Worm (Caenorhabditis elegans) whole organism, L3 larva: ENCODE results near the gene R166.3.
A peak's percentile ranks its signal among the peaks of the same experiment; 100 is the strongest.

Source experiments
- R02D3.7 ChIP-seq: fragments of 150-350 bp; optimal IDR thresholded peaks from 2 replicates; lab custom pipeline; 2014; ENCODE audit warnings: missing biosample characterization, missing genetic modification characterization
- ZK546.5 ChIP-seq: sonication (generic microtip); optimal IDR thresholded peaks from 2 replicates; lab custom pipeline; 2017; ENCODE audit warnings: missing biosample characterization, missing genetic modification characterization
- aly-2 ChIP-seq: fragments of 150-350 bp; optimal IDR thresholded peaks from 2 replicates; lab custom pipeline; 2014; ENCODE audit warnings: missing biosample characterization, missing genetic modification characterization
- ama-1 ChIP-seq: fragments of 150-350 bp; optimal IDR thresholded peaks from 2 replicates; lab custom pipeline; 2018
- ceh-16 ChIP-seq: sonication (generic microtip); optimal IDR thresholded peaks from 2 replicates; lab custom pipeline; 2017; ENCODE audit warnings: missing biosample characterization, missing genetic modification characterization
- ceh-28 ChIP-seq: fragments of 150-350 bp; optimal IDR thresholded peaks from 2 replicates; lab custom pipeline; 2014; ENCODE audit warnings: missing biosample characterization, missing genetic modification reagents, missing genetic modification characterization
- ceh-82 ChIP-seq: fragments of 150-350 bp; optimal IDR thresholded peaks from 2 replicates; lab custom pipeline; 2014; ENCODE audit warnings: missing biosample characterization, missing genetic modification characterization
- ceh-9 ChIP-seq: sonication (generic microtip); optimal IDR thresholded peaks from 2 replicates; lab custom pipeline; 2018; ENCODE audit warnings: missing biosample characterization, missing genetic modification characterization
- daf-12 ChIP-seq: fragments of 150-350 bp; optimal IDR thresholded peaks from 2 replicates; lab custom pipeline; 2014; ENCODE audit warnings: missing biosample characterization, missing genetic modification reagents, missing genetic modification characterization
- egl-27 ChIP-seq: sonication (generic microtip); optimal IDR thresholded peaks from 4 replicates; lab custom pipeline; 2017; ENCODE audit warnings: missing biosample characterization, missing genetic modification reagents, missing genetic modification characterization
- egl-5 ChIP-seq: fragments of 150-350 bp; optimal IDR thresholded peaks from 2 replicates; lab custom pipeline; 2017; ENCODE audit warnings: missing biosample characterization, missing genetic modification reagents, missing genetic modification characterization, inconsistent platforms
- elt-1 ChIP-seq: fragments of 150-350 bp; optimal IDR thresholded peaks from 2 replicates; lab custom pipeline; 2014; ENCODE audit warnings: missing biosample characterization, missing genetic modification characterization
- elt-2 ChIP-seq: sonication (generic microtip); optimal IDR thresholded peaks from 2 replicates; lab custom pipeline; 2016; ENCODE audit warnings: missing genetic modification reagents, mild to moderate bottlenecking, missing genetic modification characterization, missing compliant biosample characterization
- elt-3 ChIP-seq, 3 experiments: fragments of 150-350 bp in 1 of 3; sonication (generic microtip) in 2 of 3; optimal IDR thresholded peaks; 2 replicates in 2 of 3; 4 replicates in 1 of 3; lab custom pipeline; 2014 to 2017; ENCODE audit warnings: missing biosample characterization in 3 of 3, missing genetic modification characterization in 3 of 3
- eor-1 ChIP-seq, 2 experiments: fragments of 150-350 bp; optimal IDR thresholded peaks; 2 replicates each; lab custom pipeline; 2014 to 2018; ENCODE audit warnings: missing biosample characterization in 2 of 2, missing genetic modification characterization in 2 of 2
- fkh-10 ChIP-seq: sonication (generic microtip); optimal IDR thresholded peaks from 2 replicates; lab custom pipeline; 2017; ENCODE audit warnings: missing biosample characterization, missing genetic modification reagents, missing genetic modification characterization
- fkh-2 ChIP-seq: fragments of 150-350 bp; optimal IDR thresholded peaks from 2 replicates; lab custom pipeline; 2014; ENCODE audit warnings: missing biosample characterization, missing genetic modification reagents, missing genetic modification characterization
- fos-1 ChIP-seq: fragments of 150-350 bp; optimal IDR thresholded peaks from 2 replicates; lab custom pipeline; 2014; ENCODE audit warnings: missing biosample characterization, missing genetic modification characterization
- hmg-11 ChIP-seq: sonication (generic microtip); optimal IDR thresholded peaks from 2 replicates; lab custom pipeline; 2016; ENCODE audit warnings: missing genetic modification characterization, missing compliant biosample characterization
- jun-1 ChIP-seq: fragments of 150-350 bp; optimal IDR thresholded peaks from 2 replicates; lab custom pipeline; 2014; ENCODE audit warnings: missing biosample characterization, missing genetic modification reagents, missing genetic modification characterization
- lin-15B ChIP-seq: fragments of 150-350 bp; optimal IDR thresholded peaks from 2 replicates; lab custom pipeline; 2014; ENCODE audit warnings: missing biosample characterization, missing genetic modification characterization
- lin-39 ChIP-seq: fragments of 150-350 bp; optimal IDR thresholded peaks from 2 replicates; lab custom pipeline; 2018; ENCODE audit warnings: missing biosample characterization, missing genetic modification reagents, missing genetic modification characterization
- lsy-12 ChIP-seq: sonication (generic microtip); optimal IDR thresholded peaks from 2 replicates; lab custom pipeline; 2016; ENCODE audit warnings: mild to moderate bottlenecking, missing genetic modification characterization, missing compliant biosample characterization
- mdl-1 ChIP-seq: fragments of 150-350 bp; optimal IDR thresholded peaks from 2 replicates; lab custom pipeline; 2014; ENCODE audit warnings: missing biosample characterization, missing genetic modification characterization
- mml-1 ChIP-seq: fragments of 150-350 bp; sonication (generic microtip); optimal IDR thresholded peaks from 3 replicates; lab custom pipeline; 2014; ENCODE audit warnings: missing biosample characterization, missing genetic modification characterization
- nfya-1 ChIP-seq: sonication (generic microtip); optimal IDR thresholded peaks from 2 replicates; lab custom pipeline; 2017; ENCODE audit warnings: missing genetic modification characterization, mild to moderate bottlenecking, missing compliant biosample characterization, antibody characterized with exemption, moderate library complexity; ENCODE audit not compliant: insufficient read depth
- nhr-11 ChIP-seq: fragments of 150-350 bp; optimal IDR thresholded peaks from 2 replicates; lab custom pipeline; 2014; ENCODE audit warnings: missing biosample characterization, missing genetic modification characterization
- nhr-12 ChIP-seq: fragments of 150-350 bp; optimal IDR thresholded peaks from 2 replicates; lab custom pipeline; 2014; ENCODE audit warnings: missing biosample characterization, missing genetic modification characterization
- nhr-23 ChIP-seq: fragments of 150-350 bp; optimal IDR thresholded peaks from 2 replicates; lab custom pipeline; 2014; ENCODE audit warnings: missing biosample characterization, missing genetic modification reagents, missing genetic modification characterization
- nhr-237 ChIP-seq: fragments of 150-350 bp; optimal IDR thresholded peaks from 2 replicates; lab custom pipeline; 2014; ENCODE audit warnings: missing biosample characterization, missing genetic modification characterization
- nhr-25 ChIP-seq: sonication (generic microtip); optimal IDR thresholded peaks from 2 replicates; lab custom pipeline; 2017; ENCODE audit warnings: missing biosample characterization, missing genetic modification characterization
- nhr-28 ChIP-seq: fragments of 150-350 bp; optimal IDR thresholded peaks from 2 replicates; lab custom pipeline; 2014; ENCODE audit warnings: missing biosample characterization, missing genetic modification characterization
- nhr-43 ChIP-seq: sonication (generic microtip); optimal IDR thresholded peaks from 2 replicates; lab custom pipeline; 2016; ENCODE audit warnings: mild to moderate bottlenecking, missing genetic modification characterization, missing compliant biosample characterization; ENCODE audit not compliant: poor library complexity, severe bottlenecking
- nhr-67 ChIP-seq: fragments of 150-350 bp; optimal IDR thresholded peaks from 2 replicates; lab custom pipeline; 2014; ENCODE audit warnings: missing biosample characterization, missing genetic modification characterization
- nhr-76 ChIP-seq: fragments of 150-350 bp; sonication (generic microtip); optimal IDR thresholded peaks from 5 replicates; lab custom pipeline; 2014; ENCODE audit warnings: missing biosample characterization, missing genetic modification characterization
- nhr-77 ChIP-seq: fragments of 150-350 bp; optimal IDR thresholded peaks from 2 replicates; lab custom pipeline; 2014; ENCODE audit warnings: missing biosample characterization, missing genetic modification characterization
- pha-4 ChIP-seq: fragments of 150-350 bp; optimal IDR thresholded peaks from 2 replicates; lab custom pipeline; 2014; ENCODE audit warnings: missing biosample characterization, missing genetic modification reagents, missing genetic modification characterization
- pqm-1 ChIP-seq: fragments of 150-350 bp; optimal IDR thresholded peaks from 2 replicates; lab custom pipeline; 2017; ENCODE audit warnings: missing biosample characterization, missing genetic modification characterization, inconsistent platforms
- sea-2 ChIP-seq: fragments of 150-350 bp; sonication (generic microtip); optimal IDR thresholded peaks from 4 replicates; lab custom pipeline; 2014; ENCODE audit warnings: missing biosample characterization, missing genetic modification reagents, missing genetic modification characterization
- skn-1 ChIP-seq: fragments of 150-350 bp; optimal IDR thresholded peaks from 2 replicates; lab custom pipeline; 2014; ENCODE audit warnings: missing biosample characterization, missing genetic modification characterization
- snpc-4 ChIP-seq: fragments of 150-350 bp; optimal IDR thresholded peaks from 2 replicates; lab custom pipeline; 2014; ENCODE audit warnings: missing biosample characterization, missing genetic modification characterization
- tbx-2 ChIP-seq: sonication (generic microtip); optimal IDR thresholded peaks from 2 replicates; lab custom pipeline; 2016; ENCODE audit warnings: mild to moderate bottlenecking, missing genetic modification characterization, missing compliant biosample characterization
- unc-39 ChIP-seq: sonication (generic microtip); optimal IDR thresholded peaks from 4 replicates; lab custom pipeline; 2017; ENCODE audit warnings: missing biosample characterization, missing genetic modification characterization
- unc-62 ChIP-seq: fragments of 150-350 bp; sonication (generic microtip); optimal IDR thresholded peaks from 4 replicates; lab custom pipeline; 2014; ENCODE audit warnings: missing biosample characterization, missing genetic modification reagents, missing genetic modification characterization
- zag-1 ChIP-seq: fragments of 150-350 bp; optimal IDR thresholded peaks from 2 replicates; lab custom pipeline; 2014; ENCODE audit warnings: missing biosample characterization, missing genetic modification characterization
- ztf-11 ChIP-seq: fragments of 150-350 bp; optimal IDR thresholded peaks from 2 replicates; lab custom pipeline; 2014; ENCODE audit warnings: missing biosample characterization, missing genetic modification characterization
- ztf-4 ChIP-seq: fragments of 150-350 bp; optimal IDR thresholded peaks from 2 replicates; lab custom pipeline; 2014; ENCODE audit warnings: missing biosample characterization, missing genetic modification characterization

R166.3 gene

ce11 chrII:10551985-10552736, 13.0 kb upstream of the R166.3 start (continued):
- TF ChIP-seq nhr-28 (tag; lab: Kevin White, UChicago) = peak; percentile 11
- TF ChIP-seq elt-3 (tag; optimal IDR thresholded peaks at IDR 0.05; lab: Kevin White, UChicago) = peak in 2 of 3 experiments; percentile 19 to 48
- no peak for TF ChIP-seq nhr-12 (tag; lab: Kevin White, UChicago)
- TF ChIP-seq fkh-10 (GFP tag; lab: Kevin White, UChicago) = peak; percentile 95
- peak; percentile 84 for TF ChIP-seq ztf-4
- peak; percentile 79 for TF ChIP-seq unc-62
- TF ChIP-seq unc-39 (tag; lab: Kevin White, UChicago) = no peak
- peak; percentile 29 to 80 for TF ChIP-seq eor-1 (tag; optimal IDR thresholded peaks at IDR 0.05; lab: Kevin White, UChicago)
- TF ChIP-seq fkh-2 (tag; lab: Kevin White, UChicago) = no peak
- TF ChIP-seq egl-5 = peak; percentile 97
- peak; percentile 80 for TF ChIP-seq lin-39 (tag; lab: Kevin White, UChicago)
- peak; percentile 84 for TF ChIP-seq mdl-1 (tag; lab: Kevin White, UChicago)

- no peak for TF ChIP-seq ztf-4
- TF ChIP-seq lsy-12 = no peak
- TF ChIP-seq nhr-28 (tag; lab: Kevin White, UChicago) = no peak
- no peak for TF ChIP-seq skn-1 (tag; lab: Kevin White, UChicago)
- peak; percentile 27 for TF ChIP-seq ama-1
- no peak for TF ChIP-seq daf-12 (tag; lab: Kevin White, UChicago)
- no peak for TF ChIP-seq ztf-11 (tag; lab: Kevin White, UChicago)
- TF ChIP-seq hmg-11 = no peak
- no peak for TF ChIP-seq ceh-16
- TF ChIP-seq ceh-28 (tag; lab: Kevin White, UChicago) = no peak
- TF ChIP-seq elt-1 = no peak
- TF ChIP-seq fkh-2 (tag; lab: Kevin White, UChicago) = no peak
- TF ChIP-seq nhr-67 (tag; lab: Kevin White, UChicago) = no peak
- TF ChIP-seq snpc-4 (tag; lab: Kevin White, UChicago) = no peak
- TF ChIP-seq fos-1 (tag; lab: Kevin White, UChicago) = no peak
- no peak for TF ChIP-seq ceh-9 (tag; lab: Kevin White, UChicago)
- TF ChIP-seq ceh-82 (tag; lab: Kevin White, UChicago) = no peak
- TF ChIP-seq nfya-1 = no peak
- TF ChIP-seq nhr-77 = no peak
- no peak for TF ChIP-seq mml-1 (tag; lab: Kevin White, UChicago)
- no peak for TF ChIP-seq egl-27 (tag; lab: Kevin White, UChicago)
- no peak for TF ChIP-seq jun-1 (tag; lab: Kevin White, UChicago)
- TF ChIP-seq elt-3 (tag; optimal IDR thresholded peaks at IDR 0.05; lab: Kevin White, UChicago) = peak in 1 of 3 experiments; percentile 40
- TF ChIP-seq nhr-76 (tag; lab: Kevin White, UChicago) = no peak
- TF ChIP-seq lin-39 (tag; lab: Kevin White, UChicago) = no peak
- TF ChIP-seq zag-1 = no peak
- no peak for TF ChIP-seq aly-2 (tag; lab: Kevin White, UChicago)
- TF ChIP-seq lin-15B = no peak
- no peak for TF ChIP-seq nhr-12 (tag; lab: Kevin White, UChicago)
- TF ChIP-seq pqm-1 (tag; lab: Kevin White, UChicago) = no peak
- TF ChIP-seq nhr-11 (tag; lab: Kevin White, UChicago) = peak; percentile 45
- peak; percentile 58 for TF ChIP-seq pha-4 (tag; lab: Kevin White, UChicago)
- TF ChIP-seq unc-39 (tag; lab: Kevin White, UChicago) = no peak
- TF ChIP-seq nhr-237 (tag; lab: Kevin White, UChicago) = no peak
- no peak for TF ChIP-seq mdl-1 (tag; lab: Kevin White, UChicago)
- peak; percentile 33 for TF ChIP-seq egl-5
- TF ChIP-seq ZK546.5 = no peak
- TF ChIP-seq eor-1 (tag; optimal IDR thresholded peaks at IDR 0.05; lab: Kevin White, UChicago) = no peak
- no peak for TF ChIP-seq tbx-2 (tag; lab: Kevin White, UChicago)
- TF ChIP-seq nhr-23 (tag; lab: Kevin White, UChicago) = peak; percentile 26
- no peak for TF ChIP-seq R02D3.7 (tag; lab: Kevin White, UChicago)
- TF ChIP-seq nhr-43 = no peak
- TF ChIP-seq unc-62 = no peak
- no peak for TF ChIP-seq sea-2 (GFP tag; lab: Kevin White, UChicago)
- no peak for TF ChIP-seq fkh-10 (GFP tag; lab: Kevin White, UChicago)
- peak; percentile 37 for TF ChIP-seq nhr-25
- TF ChIP-seq elt-2 (tag; lab: Kevin White, UChicago) = peak; percentile 10
- TF ChIP-seq, all 47 proteins: peak for 8
Measured at ce11 chrII:10550872-10551647, 11.9 kb upstream of the R166.3 start.
